Fruit fly (Drosophila melanogaster) whole organism, embryonic: ENCODE results near the gene rk.

Source experiments
- CG2889 ChIP-seq: fragments of 200-800 bp; sonication (Bioruptor generic); IDR thresholded peaks from 3 replicates; pipeline ENCODE4 v1.3.6; 2022; ENCODE audit warnings: missing biosample characterization, missing genetic modification characterization
- CG3838 ChIP-seq: fragments of 200-800 bp; sonication (Bioruptor generic); optimal IDR thresholded peaks from 3 replicates; lab custom pipeline; 2016; ENCODE audit warnings: missing biosample characterization, missing genetic modification characterization
- CkIIα-i1 ChIP-seq: fragments of 200-800 bp; sonication (Bioruptor generic); IDR thresholded peaks from 2 replicates; pipeline ENCODE4 v1.3.6; 2022; ENCODE audit warnings: missing biosample characterization, missing genetic modification characterization
- Doc2 ChIP-seq: fragments of 200-800 bp; sonication (Bioruptor generic); IDR thresholded peaks from 2 replicates; pipeline ENCODE4 v1.3.6; 2022; ENCODE audit warnings: missing biosample characterization, missing genetic modification characterization
- H15 ChIP-seq: fragments of 200-800 bp; sonication (Bioruptor generic); IDR thresholded peaks from 3 replicates; pipeline ENCODE4 v1.3.6; 2022; ENCODE audit warnings: missing biosample characterization, missing genetic modification characterization
- HLH3B ChIP-seq: fragments of 200-800 bp; sonication (Bioruptor generic); IDR thresholded peaks from 2 replicates; pipeline ENCODE4 v1.3.6; 2022; ENCODE audit warnings: missing biosample characterization, missing genetic modification characterization
- cwo ChIP-seq: fragments of 200-800 bp; sonication (Bioruptor generic); optimal IDR thresholded peaks from 3 replicates; lab custom pipeline; 2017; ENCODE audit warnings: missing biosample characterization, missing genetic modification characterization, mild to moderate bottlenecking, moderate library complexity, missing genetic modification reagents
- da ChIP-seq: fragments of 200-800 bp; sonication (Bioruptor generic); optimal IDR thresholded peaks from 2 replicates; lab custom pipeline; 2016; ENCODE audit warnings: missing biosample characterization, missing genetic modification characterization
- gem ChIP-seq: fragments of 200-800 bp; sonication (Bioruptor generic); optimal IDR thresholded peaks from 2 replicates; lab custom pipeline; 2019; ENCODE audit warnings: missing biosample characterization, mild to moderate bottlenecking, missing genetic modification characterization, moderate library complexity
- usp ChIP-seq: fragments of >200 bp; optimal IDR thresholded peaks from 2 replicates; lab custom pipeline; 2017; ENCODE audit warnings: missing biosample characterization, missing genetic modification characterization

DNA sequence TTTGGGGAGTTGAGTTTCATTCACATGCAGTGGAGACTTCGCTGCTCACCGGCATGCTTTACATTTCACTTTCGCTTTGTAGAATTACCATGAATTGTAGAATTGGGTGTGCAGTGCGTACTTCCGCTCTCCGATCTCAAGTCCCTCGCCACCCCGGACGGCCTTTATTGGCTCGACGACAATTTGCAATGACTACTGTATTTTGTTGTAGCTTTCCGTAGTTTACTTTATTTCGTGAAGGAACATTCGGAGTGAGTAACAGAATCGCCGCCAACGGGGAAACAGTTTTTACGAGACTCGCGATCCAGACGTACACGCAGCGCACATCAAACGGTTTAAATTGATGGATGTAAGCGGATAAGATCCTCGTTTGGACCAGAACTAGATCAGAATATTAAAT, 43.8 kb downstream of the rk start, which contains the start of gene NimA:
- no peak for TF ChIP-seq CkIIα-i1 (GFP tag; lab: Robert Waterston, UW)
- no peak for TF ChIP-seq CG2889
- no peak for TF ChIP-seq Doc2 (GFP tag; lab: Robert Waterston, UW)
- no peak for TF ChIP-seq da (GFP tag; lab: Kevin White, UChicago)
- TF ChIP-seq HLH3B (GFP tag; lab: Robert Waterston, UW), result no peak
- TF ChIP-seq gem (tag; lab: Kevin White, UChicago), result no peak
- TF ChIP-seq cwo (GFP tag; lab: Kevin White, UChicago), result no peak
- TF ChIP-seq CG3838, result no peak
- no peak for TF ChIP-seq usp (GFP tag; lab: Kevin White, UChicago)
- TF ChIP-seq H15 (GFP tag; lab: Robert Waterston, UW), result no peak
